Worm (Caenorhabditis elegans) whole organism, L2 larva: ENCODE measurements around the gene C05D9.3.

Source experiments
- F13H6.1 ChIP-seq: sonication (generic microtip); optimal IDR thresholded peaks from 2 replicates; lab custom pipeline; 2016; ENCODE audit warnings: missing genetic modification characterization, missing compliant biosample characterization
- alr-1 ChIP-seq: fragments of 150-350 bp; optimal IDR thresholded peaks from 2 replicates; lab custom pipeline; 2014; ENCODE audit warnings: missing biosample characterization, missing genetic modification characterization
- ama-1 ChIP-seq: fragments of 150-350 bp; optimal IDR thresholded peaks from 2 replicates; lab custom pipeline; 2018; ENCODE audit warnings: inconsistent platforms
- egl-27 ChIP-seq: sonication (generic microtip); optimal IDR thresholded peaks from 3 replicates; lab custom pipeline; 2017; ENCODE audit warnings: missing biosample characterization, missing genetic modification reagents, missing genetic modification characterization
- elt-3 ChIP-seq: sonication (generic microtip); optimal IDR thresholded peaks from 2 replicates; lab custom pipeline; 2017; ENCODE audit warnings: missing biosample characterization, missing genetic modification characterization
- nhr-129 ChIP-seq: fragments of 150-350 bp; optimal IDR thresholded peaks from 2 replicates; lab custom pipeline; 2014; ENCODE audit warnings: missing biosample characterization, missing genetic modification characterization
- nhr-237 ChIP-seq: fragments of 150-350 bp; optimal IDR thresholded peaks from 2 replicates; lab custom pipeline; 2014; ENCODE audit warnings: missing biosample characterization, missing genetic modification characterization
- nhr-25 ChIP-seq: fragments of 150-350 bp; sonication (generic microtip); optimal IDR thresholded peaks from 3 replicates; lab custom pipeline; 2014; ENCODE audit warnings: missing biosample characterization, missing genetic modification characterization
- skn-1 ChIP-seq: sonication (generic microtip); optimal IDR thresholded peaks from 2 replicates; lab custom pipeline; 2017; ENCODE audit warnings: missing biosample characterization, missing genetic modification characterization
- unc-39 ChIP-seq: fragments of 150-350 bp; optimal IDR thresholded peaks from 2 replicates; lab custom pipeline; 2014; ENCODE audit warnings: missing biosample characterization, missing genetic modification characterization
- unc-62 ChIP-seq: fragments of 150-350 bp; optimal IDR thresholded peaks from 2 replicates; lab custom pipeline; 2014; ENCODE audit warnings: missing biosample characterization, missing genetic modification reagents, missing genetic modification characterization
- ztf-11 ChIP-seq: sonication (generic microtip); optimal IDR thresholded peaks from 2 replicates; lab custom pipeline; 2017; ENCODE audit warnings: missing biosample characterization, missing genetic modification characterization

ce11 chrX:1080549-1080948 is 31.2 kb upstream of the C05D9.3 start, which contains the start of gene pfn-3:
- TF ChIP-seq skn-1 (no peak), nhr-237 (no peak), elt-3 (no peak), ama-1 (lab: Kevin White, UChicago) (no peak), ztf-11 (tag; lab: Kevin White, UChicago) (no peak), egl-27 (no peak), F13H6.1 (tag; lab: Kevin White, UChicago) (no peak), unc-62 (GFP tag; lab: Kevin White, UChicago) (no peak), nhr-25 (tag; lab: Kevin White, UChicago) (no peak), nhr-129 (peak; percentile 48), unc-39 (tag; lab: Kevin White, UChicago) (no peak), alr-1 (no peak)
